Fruit fly (Drosophila melanogaster) whole organism, embryonic: ENCODE results near the gene CG13059.

Experiments used
- Ada2b ChIP-seq: fragments of 200-800 bp; sonication (Bioruptor generic); IDR thresholded peaks from 2 replicates; pipeline ENCODE4 v1.3.6; 2022; ENCODE audit warnings: missing biosample characterization, missing genetic modification characterization
- Atf3 ChIP-seq: fragments of 200-800 bp; sonication (Bioruptor generic); optimal IDR thresholded peaks from 3 replicates; lab custom pipeline; 2016; ENCODE audit warnings: missing biosample characterization, missing genetic modification characterization
- Bteb2 ChIP-seq: fragments of 200-800 bp; sonication (Bioruptor generic); optimal IDR thresholded peaks from 2 replicates; lab custom pipeline; 2016; ENCODE audit warnings: missing biosample characterization, missing genetic modification characterization
- CG12299 ChIP-seq: fragments of 200-800 bp; sonication (Bioruptor generic); optimal IDR thresholded peaks from 2 replicates; lab custom pipeline; 2018; ENCODE audit warnings: missing biosample characterization, mild to moderate bottlenecking, missing genetic modification characterization
- CG14050 ChIP-seq: fragments of 200-800 bp; sonication (Bioruptor generic); IDR thresholded peaks from 3 replicates; pipeline ENCODE4 v1.3.6; 2022; ENCODE audit warnings: missing biosample characterization, missing genetic modification characterization
- CG1529 ChIP-seq: fragments of 200-800 bp; sonication (Bioruptor generic); optimal IDR thresholded peaks from 3 replicates; lab custom pipeline; 2018; ENCODE audit warnings: missing biosample characterization, missing genetic modification characterization
- CG1602 ChIP-seq: fragments of 200-800 bp; sonication (Bioruptor generic); optimal IDR thresholded peaks from 3 replicates; lab custom pipeline; 2016; ENCODE audit warnings: missing biosample characterization, missing genetic modification characterization
- CG17385 ChIP-seq: fragments of 200-800 bp; sonication (Bioruptor generic); optimal IDR thresholded peaks from 3 replicates; lab custom pipeline; 2018; ENCODE audit warnings: missing biosample characterization, mild to moderate bottlenecking, missing genetic modification characterization
- CG18011 ChIP-seq: fragments of 200-800 bp; sonication (Bioruptor generic); optimal IDR thresholded peaks from 2 replicates; lab custom pipeline; 2017; ENCODE audit warnings: missing biosample characterization, missing genetic modification characterization, mild to moderate bottlenecking, moderate library complexity, missing genotype
- CG2116 ChIP-seq: fragments of 200-800 bp; sonication (Bioruptor generic); optimal IDR thresholded peaks from 3 replicates; lab custom pipeline; 2018; ENCODE audit warnings: missing biosample characterization, mild to moderate bottlenecking, missing genetic modification characterization
- CG2889 ChIP-seq: fragments of 200-800 bp; sonication (Bioruptor generic); IDR thresholded peaks from 3 replicates; pipeline ENCODE4 v1.3.6; 2022; ENCODE audit warnings: missing biosample characterization, missing genetic modification characterization
- CG30403 ChIP-seq: fragments of 200-800 bp; sonication (Bioruptor generic); optimal IDR thresholded peaks from 3 replicates; lab custom pipeline; 2016; ENCODE audit warnings: missing biosample characterization, missing genetic modification characterization
- CG31441 ChIP-seq: fragments of 200-800 bp; sonication (Bioruptor generic); IDR thresholded peaks from 2 replicates; pipeline ENCODE4 v1.3.6; 2022; ENCODE audit warnings: missing biosample characterization, missing genetic modification characterization
- CG32532 ChIP-seq: fragments of 200-800 bp; sonication (Bioruptor generic); IDR thresholded peaks from 2 replicates; pipeline ENCODE4 v1.3.6; 2022; ENCODE audit warnings: missing biosample characterization, missing genetic modification characterization
- CG43689 ChIP-seq: fragments of 200-800 bp; sonication (Bioruptor generic); IDR thresholded peaks from 2 replicates; pipeline ENCODE4 v1.3.6; 2022; ENCODE audit warnings: missing biosample characterization, missing genetic modification characterization
- CG4424 ChIP-seq: fragments of 200-800 bp; sonication (Bioruptor generic); optimal IDR thresholded peaks from 3 replicates; lab custom pipeline; 2016; ENCODE audit warnings: missing biosample characterization, missing genetic modification characterization
- CG6175 ChIP-seq: fragments of 200-800 bp; sonication (Bioruptor generic); IDR thresholded peaks from 3 replicates; pipeline ENCODE4 v1.3.6; 2022; ENCODE audit warnings: missing biosample characterization, missing genetic modification characterization
- CG6654 ChIP-seq: fragments of 200-800 bp; sonication (Bioruptor generic); optimal IDR thresholded peaks from 2 replicates; lab custom pipeline; 2017; ENCODE audit warnings: missing biosample characterization, mild to moderate bottlenecking, missing genetic modification characterization
- CG7357 ChIP-seq: fragments of 200-800 bp; sonication (Bioruptor generic); IDR thresholded peaks from 3 replicates; pipeline ENCODE4 v1.3.6; 2022; ENCODE audit warnings: missing biosample characterization, missing genetic modification characterization
- CG8290 ChIP-seq, 3 experiments: fragments of 200-800 bp; sonication (Bioruptor generic); optimal IDR thresholded peaks; 2 replicates each; lab custom pipeline; 2016 to 2019; ENCODE audit warnings: missing biosample characterization in 3 of 3, missing genetic modification characterization in 3 of 3, mild to moderate bottlenecking in 2 of 3, moderate library complexity in 1 of 3
- CG8359 ChIP-seq: fragments of 200-800 bp; sonication (Bioruptor generic); optimal IDR thresholded peaks from 2 replicates; lab custom pipeline; 2017; ENCODE audit warnings: missing biosample characterization, mild to moderate bottlenecking, missing genetic modification characterization, borderline replicate concordance
- CG9437 ChIP-seq: fragments of 200-800 bp; sonication (Bioruptor generic); optimal IDR thresholded peaks from 2 replicates; lab custom pipeline; 2018; ENCODE audit warnings: missing biosample characterization, mild to moderate bottlenecking, missing genetic modification characterization
- CG9876 ChIP-seq: fragments of 200-800 bp; sonication (Bioruptor generic); optimal IDR thresholded peaks from 2 replicates; lab custom pipeline; 2016; ENCODE audit warnings: missing biosample characterization, missing genetic modification characterization
- Dad ChIP-seq: fragments of 200-800 bp; sonication (Bioruptor generic); optimal IDR thresholded peaks from 3 replicates; lab custom pipeline; 2016; ENCODE audit warnings: missing biosample characterization, missing genetic modification characterization
- Eip74EF ChIP-seq, 2 experiments: fragments of 200-800 bp in 1 of 2; fragments of >200 bp in 1 of 2; sonication (Bioruptor generic) in 1 of 2; optimal IDR thresholded peaks; 2 replicates each; lab custom pipeline; 2017 to 2019; ENCODE audit warnings: missing biosample characterization in 2 of 2, missing genetic modification characterization in 2 of 2, mild to moderate bottlenecking in 1 of 2, moderate library complexity in 1 of 2
- Fer3 ChIP-seq: fragments of 200-800 bp; sonication (Bioruptor generic); optimal IDR thresholded peaks from 2 replicates; lab custom pipeline; 2018; ENCODE audit warnings: missing biosample characterization, mild to moderate bottlenecking, missing genetic modification characterization, moderate library complexity
- HLH3B ChIP-seq: fragments of 200-800 bp; sonication (Bioruptor generic); IDR thresholded peaks from 2 replicates; pipeline ENCODE4 v1.3.6; 2022; ENCODE audit warnings: missing biosample characterization, missing genetic modification characterization
- HLH4C ChIP-seq: fragments of 200-800 bp; sonication (Bioruptor generic); IDR thresholded peaks from 3 replicates; pipeline ENCODE4 v1.3.6; 2022; ENCODE audit warnings: missing biosample characterization, missing genetic modification characterization; ENCODE audit not compliant: partially characterized antibody
- Kr ChIP-seq: fragments of 200-800 bp; sonication (Bioruptor generic); optimal IDR thresholded peaks from 2 replicates; lab custom pipeline; 2017; ENCODE audit warnings: missing biosample characterization, mild to moderate bottlenecking, missing genetic modification characterization
- Meics ChIP-seq: fragments of 200-800 bp; sonication (Bioruptor generic); optimal IDR thresholded peaks from 2 replicates; lab custom pipeline; 2017; ENCODE audit warnings: missing biosample characterization, mild to moderate bottlenecking, missing genetic modification characterization
- NFAT ChIP-seq: fragments of 200-800 bp; sonication (Bioruptor generic); IDR thresholded peaks from 2 replicates; pipeline ENCODE4 v1.3.6; 2022; ENCODE audit warnings: missing biosample characterization, missing genetic modification characterization
- Oli ChIP-seq: fragments of 200-800 bp; sonication (Bioruptor generic); optimal IDR thresholded peaks from 2 replicates; lab custom pipeline; 2018; ENCODE audit warnings: missing biosample characterization, mild to moderate bottlenecking, missing genetic modification characterization, moderate library complexity
- Ptx1 ChIP-seq: fragments of 200-800 bp; sonication (Bioruptor generic); IDR thresholded peaks from 2 replicates; pipeline ENCODE4 v1.3.6; 2022; ENCODE audit warnings: missing biosample characterization, missing genetic modification characterization
- Rfx ChIP-seq: fragments of 200-800 bp; sonication (Bioruptor generic); IDR thresholded peaks from 2 replicates; pipeline ENCODE4 v1.3.6; 2022; ENCODE audit warnings: missing biosample characterization, missing genetic modification characterization
- Side ChIP-seq: fragments of 200-800 bp; sonication (Bioruptor generic); optimal IDR thresholded peaks from 2 replicates; lab custom pipeline; 2016; ENCODE audit warnings: missing biosample characterization, missing genetic modification characterization
- abd-A ChIP-seq: fragments of 200-800 bp; sonication (Bioruptor generic); optimal IDR thresholded peaks from 3 replicates; lab custom pipeline; 2019; ENCODE audit warnings: missing biosample characterization, mild to moderate bottlenecking, missing genetic modification characterization, moderate library complexity
- croc ChIP-seq: fragments of 200-800 bp; sonication (Bioruptor generic); conservative IDR thresholded peaks from 3 replicates; pipeline ENCODE4 v1.3.6; 2022; ENCODE audit warnings: missing biosample characterization, missing genetic modification characterization
- dmrt11E ChIP-seq: fragments of 200-800 bp; sonication (Bioruptor generic); optimal IDR thresholded peaks from 3 replicates; lab custom pipeline; 2018; ENCODE audit warnings: missing biosample characterization, mild to moderate bottlenecking, missing genetic modification characterization, moderate library complexity
- dpn ChIP-seq, 2 experiments: fragments of 200-800 bp; sonication (Bioruptor generic); optimal IDR thresholded peaks; 3 replicates each; lab custom pipeline; 2016; ENCODE audit warnings: missing biosample characterization in 2 of 2, missing genetic modification characterization in 2 of 2
- dysf ChIP-seq: fragments of 200-800 bp; sonication (Bioruptor generic); IDR thresholded peaks from 3 replicates; pipeline ENCODE4 v1.3.6; 2022; ENCODE audit warnings: missing biosample characterization, missing genetic modification characterization
- eve ChIP-seq, 2 experiments: fragments of >200 bp; optimal IDR thresholded peaks; 2 replicates each; lab custom pipeline; 2017; ENCODE audit warnings: missing biosample characterization in 2 of 2, missing genetic modification characterization in 2 of 2
- fd3F ChIP-seq: fragments of 200-800 bp; sonication (Bioruptor generic); optimal IDR thresholded peaks from 2 replicates; lab custom pipeline; 2018; ENCODE audit warnings: missing biosample characterization, mild to moderate bottlenecking, missing genetic modification characterization, moderate library complexity
- gem ChIP-seq: fragments of 200-800 bp; sonication (Bioruptor generic); optimal IDR thresholded peaks from 2 replicates; lab custom pipeline; 2019; ENCODE audit warnings: missing biosample characterization, mild to moderate bottlenecking, missing genetic modification characterization, moderate library complexity
- her ChIP-seq: fragments of 200-800 bp; sonication (Bioruptor generic); optimal IDR thresholded peaks from 2 replicates; lab custom pipeline; 2016; ENCODE audit warnings: missing biosample characterization, missing genetic modification characterization
- jumu ChIP-seq: fragments of 200-800 bp; sonication (Bioruptor generic); optimal IDR thresholded peaks from 3 replicates; lab custom pipeline; 2016; ENCODE audit warnings: missing biosample characterization, missing genetic modification characterization
- pnt ChIP-seq: fragments of 200-800 bp; sonication (Bioruptor generic); optimal IDR thresholded peaks from 3 replicates; lab custom pipeline; 2016; ENCODE audit warnings: missing biosample characterization, missing genetic modification characterization
- ranshi ChIP-seq: fragments of 200-800 bp; sonication (Bioruptor generic); IDR thresholded peaks from 2 replicates; pipeline ENCODE4 v1.3.6; 2022; ENCODE audit warnings: missing biosample characterization, missing genetic modification characterization
- row ChIP-seq: fragments of 200-800 bp; sonication (Bioruptor generic); IDR thresholded peaks from 3 replicates; pipeline ENCODE4 v1.3.6; 2022; ENCODE audit warnings: missing biosample characterization, missing genetic modification characterization
- slou ChIP-seq: fragments of 200-800 bp; sonication (Bioruptor generic); optimal IDR thresholded peaks from 3 replicates; lab custom pipeline; 2016; ENCODE audit warnings: missing biosample characterization, missing genetic modification characterization
- tap ChIP-seq: fragments of 200-800 bp; optimal IDR thresholded peaks from 3 replicates; lab custom pipeline; 2019; ENCODE audit warnings: missing biosample characterization, mild to moderate bottlenecking, missing genetic modification characterization, moderate library complexity
- z ChIP-seq: fragments of 200-800 bp; sonication (Bioruptor generic); IDR thresholded peaks from 3 replicates; pipeline ENCODE4 v1.3.6; 2022; ENCODE audit warnings: missing biosample characterization, missing genetic modification characterization

CG13059 gene

dm6 chr3L:16286258-16286657 is 37.2 kb upstream of the CG13059 start (continued):
- no peak for TF ChIP-seq HLH4C
- no peak for TF ChIP-seq dmrt11E (tag; lab: Kevin White, UChicago)
- no peak for TF ChIP-seq CG1529
- TF ChIP-seq CG9437 (GFP tag; lab: Kevin White, UChicago): no peak
- TF ChIP-seq CG12299: no peak
- no peak for TF ChIP-seq NFAT
- TF ChIP-seq Bteb2 (GFP tag; lab: Kevin White, UChicago): no peak
- TF ChIP-seq CG43689 (GFP tag; lab: Robert Waterston, UW): no peak
- no peak for TF ChIP-seq CG6175 (GFP tag; lab: Robert Waterston, UW)
- no peak for TF ChIP-seq Atf3 (GFP tag; lab: Kevin White, UChicago)
- no peak for TF ChIP-seq Rfx (GFP tag; lab: Robert Waterston, UW)
- peak; percentile 3 for TF ChIP-seq jumu (GFP tag; lab: Kevin White, UChicago)
- TF ChIP-seq Ada2b: peak; percentile 20; the same call in 1 of the 2 replicates
- TF ChIP-seq CG7357 (GFP tag; lab: Robert Waterston, UW): 0 out of 3 replicates have a peak, but pooled peaks have one; percentile 32
- TF ChIP-seq ranshi (GFP tag; lab: Robert Waterston, UW): peak; percentile 24; the same call in 1 of the 2 replicates
- no peak for TF ChIP-seq Kr (GFP tag; lab: Kevin White, UChicago)
- TF ChIP-seq Side (GFP tag; lab: Kevin White, UChicago): no peak
- peak; percentile 56; the same call in 2 of the 3 replicates for TF ChIP-seq dysf (GFP tag; lab: Robert Waterston, UW)
- TF ChIP-seq CG2889 (GFP tag; lab: Robert Waterston, UW): no peak
- peak; percentile 18 for TF ChIP-seq CG17385 (GFP tag; lab: Kevin White, UChicago)
- no peak for TF ChIP-seq z (GFP tag; lab: Robert Waterston, UW)
- TF ChIP-seq row (GFP tag; lab: Robert Waterston, UW): peak; percentile 66
- no peak for TF ChIP-seq eve (GFP tag; optimal IDR thresholded peaks at IDR 0.05; lab: Kevin White, UChicago)
- TF ChIP-seq Meics (GFP tag; lab: Kevin White, UChicago): no peak
- peak in 1 of 2 experiments; percentile 51 for TF ChIP-seq Eip74EF (GFP tag; optimal IDR thresholded peaks at IDR 0.05; lab: Kevin White, UChicago)
- peak; percentile 3 for TF ChIP-seq pnt (GFP tag; lab: Kevin White, UChicago)
- peak; percentile 44 for TF ChIP-seq Oli (tag; lab: Kevin White, UChicago)
- TF ChIP-seq Fer3 (tag; lab: Kevin White, UChicago): no peak
- TF ChIP-seq dpn (GFP tag; optimal IDR thresholded peaks at IDR 0.05; lab: Kevin White, UChicago): peak in 1 of 2 experiments; percentile 1
- TF ChIP-seq CG4424: no peak
- no peak for TF ChIP-seq CG8359
- TF ChIP-seq Ptx1: peak; percentile 60; the same call in 1 of the 2 replicates
- no peak for TF ChIP-seq croc (GFP tag; lab: Robert Waterston, UW)
- TF ChIP-seq her (GFP tag; lab: Kevin White, UChicago): no peak
- TF ChIP-seq tap (tag; lab: Kevin White, UChicago): peak; percentile 40
- no peak for TF ChIP-seq CG1602
- no peak for TF ChIP-seq CG18011 (GFP tag; lab: Kevin White, UChicago)
- TF ChIP-seq HLH3B (GFP tag; lab: Robert Waterston, UW): peak; percentile 34; the same call in 1 of the 2 replicates
- TF ChIP-seq CG31441 (GFP tag; lab: Robert Waterston, UW): 0 out of 2 replicates have a peak, but pooled peaks have one; percentile 29
- TF ChIP-seq fd3F (GFP tag; lab: Kevin White, UChicago): peak; percentile 7
- peak; percentile 56 for TF ChIP-seq gem (tag; lab: Kevin White, UChicago)
- no peak for TF ChIP-seq Dad (GFP tag; lab: Kevin White, UChicago)
- no peak for TF ChIP-seq CG9876 (GFP tag; lab: Kevin White, UChicago)
- TF ChIP-seq CG14050 (GFP tag; lab: Robert Waterston, UW): 0 out of 3 replicates have a peak, but pooled peaks have one; percentile 17
- no peak for TF ChIP-seq CG2116 (GFP tag; lab: Kevin White, UChicago)
- no peak for TF ChIP-seq CG8290 (GFP tag; optimal IDR thresholded peaks at IDR 0.05; lab: Kevin White, UChicago)
- TF ChIP-seq CG8290 (tag; optimal IDR thresholded peaks at IDR 0.05; lab: Kevin White, UChicago): peak in 1 of 2 experiments; percentile 46
- TF ChIP-seq abd-A (tag; lab: Kevin White, UChicago): peak; percentile 21
- TF ChIP-seq CG6654 (GFP tag; lab: Kevin White, UChicago): no peak
- TF ChIP-seq CG30403 (GFP tag; lab: Kevin White, UChicago): peak; percentile 20
- TF ChIP-seq CG32532 (GFP tag; lab: Robert Waterston, UW): no peak
- TF ChIP-seq slou (GFP tag; lab: Kevin White, UChicago): no peak
